Worm (Caenorhabditis elegans) whole organism, late embryonic: Measurements from ENCODE around the gene K02E11.5.

Experiments used
- ama-1 ChIP-seq: fragments of 150-350 bp; optimal IDR thresholded peaks from 2 replicates; lab custom pipeline; 2014
- fax-1 ChIP-seq: sonication (generic microtip); optimal IDR thresholded peaks from 2 replicates; lab custom pipeline; 2016; ENCODE audit warnings: missing genotype, missing genetic modification characterization, missing compliant biosample characterization
- fkh-10 ChIP-seq: fragments of 150-350 bp; optimal IDR thresholded peaks from 2 replicates; lab custom pipeline; 2014; ENCODE audit warnings: missing biosample characterization, missing genetic modification reagents, missing genetic modification characterization
- pqm-1 ChIP-seq: sonication (generic microtip); optimal IDR thresholded peaks from 2 replicates; lab custom pipeline; 2016; ENCODE audit warnings: missing genetic modification characterization, missing compliant biosample characterization
- ztf-16 ChIP-seq: sonication (generic microtip); optimal IDR thresholded peaks from 2 replicates; lab custom pipeline; 2017; ENCODE audit warnings: missing genetic modification characterization, missing compliant biosample characterization

DNA sequence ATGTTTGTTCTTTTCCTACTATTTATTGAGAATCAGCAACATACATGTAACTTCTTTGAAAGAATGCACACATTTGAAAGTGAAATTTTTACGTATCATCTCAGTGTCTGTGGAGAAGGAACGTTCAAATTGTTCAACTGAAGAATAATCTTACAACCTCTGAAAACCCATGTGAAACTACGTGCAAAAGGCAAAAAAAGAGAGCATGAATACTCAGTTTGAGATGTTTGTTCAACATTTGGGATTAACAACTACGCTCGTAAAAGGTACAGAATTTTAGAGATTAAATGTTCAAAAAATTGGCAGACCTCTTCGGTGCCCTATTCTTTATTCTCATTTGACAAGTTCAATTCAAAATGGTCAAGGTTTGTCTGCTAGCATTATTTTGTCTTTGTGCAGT lies at the start of gene K02E11.5:
- no peak for TF ChIP-seq ama-1 (lab: Kevin White, UChicago)
- TF ChIP-seq ztf-16 (tag; lab: Kevin White, UChicago), result no peak
- no peak for TF ChIP-seq fkh-10 (GFP tag; lab: Kevin White, UChicago)
- no peak for TF ChIP-seq fax-1
- TF ChIP-seq pqm-1, result no peak
